Fruit fly (Drosophila melanogaster) whole organism: ENCODE results near the gene toe.

Experiments
- CG8478 ChIP-seq: fragments of >200 bp; optimal IDR thresholded peaks from 2 replicates; lab custom pipeline; 2018; ENCODE audit warnings: inconsistent platforms
- Dll ChIP-seq: fragments of >200 bp; optimal IDR thresholded peaks from 2 replicates; lab custom pipeline; 2017
- EcR ChIP-seq, 2 experiments: fragments of >200 bp; optimal IDR thresholded peaks; 2 replicates each; lab custom pipeline; 2017; ENCODE audit warnings: missing biosample characterization in 2 of 2, missing genetic modification characterization in 2 of 2, missing genetic modification reagents in 2 of 2
- pan ChIP-seq: fragments of >200 bp; optimal IDR thresholded peaks from 2 replicates; lab custom pipeline; 2017
- psq ChIP-seq: fragments of >200 bp; optimal IDR thresholded peaks from 2 replicates; lab custom pipeline; 2017
- usp ChIP-seq: fragments of >200 bp; optimal IDR thresholded peaks from 2 replicates; lab custom pipeline; 2017; ENCODE audit warnings: missing biosample characterization, missing genetic modification characterization, mixed read lengths

- no peak for TF ChIP-seq CG8478 (lab: Kevin White, UChicago)
- no peak for TF ChIP-seq Dll (lab: Kevin White, UChicago)
- no peak for TF ChIP-seq EcR (GFP tag; optimal IDR thresholded peaks at IDR 0.05; lab: Kevin White, UChicago)
- TF ChIP-seq pan (lab: Kevin White, UChicago): no peak
- no peak for TF ChIP-seq usp (GFP tag; lab: Kevin White, UChicago)
- no peak for TF ChIP-seq psq
Measured at dm6 chr3L:12420437-12420836, 12.0 kb downstream of the toe start.
